Worm (Caenorhabditis elegans): ENCODE measurements around the gene C02G6.3.

DNA sequence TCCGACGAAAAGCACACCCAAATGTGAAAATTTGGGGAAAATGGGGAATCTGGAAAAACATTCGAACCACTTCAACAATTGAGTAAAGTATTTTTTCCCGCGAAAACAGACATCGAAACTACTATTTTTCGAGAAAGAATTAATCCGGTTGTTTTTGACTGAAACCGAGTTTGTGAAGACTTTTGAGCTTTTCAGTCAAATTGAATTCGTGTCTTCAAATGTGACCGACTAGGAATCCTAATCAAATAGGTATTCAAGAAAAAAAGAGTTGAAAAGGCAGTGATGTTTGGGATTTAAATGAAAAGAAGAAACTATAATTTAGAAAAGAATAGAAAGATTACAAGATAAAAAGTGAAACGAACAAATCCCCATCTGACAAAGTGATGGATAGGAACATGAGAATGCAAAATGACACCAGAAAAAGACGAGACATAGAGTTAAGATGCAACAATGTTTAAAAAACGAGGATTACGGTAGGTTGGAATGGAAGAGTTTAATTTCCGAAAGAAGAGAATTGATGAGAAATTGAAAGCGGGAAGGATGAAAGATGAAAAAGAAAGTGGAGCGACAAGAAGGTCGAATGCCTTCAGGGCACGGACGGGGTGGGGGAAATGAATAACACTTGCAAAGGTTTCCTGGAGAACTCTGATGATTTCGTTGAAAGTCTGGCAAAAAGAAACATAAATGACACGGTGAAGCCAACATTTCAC, 17.5 kb upstream of the C02G6.3 start, which contains the start of gene F26F12.8:
- TF ChIP-seq ztf-28 (GFP tag; IDR thresholded peaks at IDR 0.05) (no peak), let-607 (tag; optimal IDR thresholded peaks at IDR 0.05) (no peak), unc-130 (GFP tag; optimal IDR thresholded peaks at IDR 0.05) (no peak), nfya-2 (GFP tag; IDR thresholded peaks at IDR 0.05) (no peak), F33H1.4 (GFP tag; IDR thresholded peaks at IDR 0.05) (no peak), ztf-25 (GFP tag; IDR thresholded peaks at IDR 0.05) (no peak), madf-8 (GFP tag; conservative IDR thresholded peaks at IDR 0.05) (no peak), F49E8.2 (tag; optimal IDR thresholded peaks at IDR 0.05; ENCODE audit: insufficient read depth) (no peak), fkh-3 (tag; optimal IDR thresholded peaks at IDR 0.05) (no peak), dpl-1 (GFP tag; optimal IDR thresholded peaks at IDR 0.05) (no peak), attf-3 (GFP tag; conservative IDR thresholded peaks at IDR 0.05) (no peak), rec-8 (tag; optimal IDR thresholded peaks at IDR 0.05) (no peak), nhr-90 (tag; optimal IDR thresholded peaks at IDR 0.05) (no peak), lsy-27 (tag; optimal IDR thresholded peaks at IDR 0.05; ENCODE audit: borderline replicate concordance, insufficient read depth) (no peak)

Measured in whole organism, young adult.